Fruit fly (Drosophila melanogaster) whole organism, embryonic: ENCODE measurements around the gene CG14113.

ENCODE experiments used
- BtbVII ChIP-seq: fragments of 200-800 bp; sonication (Bioruptor generic); optimal IDR thresholded peaks from 3 replicates; lab custom pipeline; 2017; ENCODE audit warnings: missing biosample characterization, mild to moderate bottlenecking, missing genetic modification characterization
- CG10565 ChIP-seq: fragments of 200-800 bp; sonication (Bioruptor generic); optimal IDR thresholded peaks from 3 replicates; lab custom pipeline; 2016; ENCODE audit warnings: missing biosample characterization, mild to moderate bottlenecking, missing genetic modification characterization
- CG12155 ChIP-seq: fragments of 200-800 bp; sonication (Bioruptor generic); optimal IDR thresholded peaks from 3 replicates; lab custom pipeline; 2016; ENCODE audit warnings: missing biosample characterization, missing genetic modification characterization
- CG13894 ChIP-seq: fragments of 200-800 bp; sonication (Bioruptor generic); optimal IDR thresholded peaks from 3 replicates; lab custom pipeline; 2018; ENCODE audit warnings: missing biosample characterization, mild to moderate bottlenecking, missing genetic modification characterization, moderate library complexity
- CG15514 ChIP-seq: fragments of 200-800 bp; sonication (Bioruptor generic); optimal IDR thresholded peaks from 3 replicates; lab custom pipeline; 2017; ENCODE audit warnings: missing biosample characterization, missing genetic modification characterization, mild to moderate bottlenecking, moderate library complexity, missing genetic modification reagents
- CG18262 ChIP-seq: fragments of 200-800 bp; optimal IDR thresholded peaks from 3 replicates; lab custom pipeline; 2019; ENCODE audit warnings: missing biosample characterization, mild to moderate bottlenecking, missing genetic modification characterization, moderate library complexity
- CG2889 ChIP-seq: fragments of 200-800 bp; sonication (Bioruptor generic); IDR thresholded peaks from 3 replicates; pipeline ENCODE4 v1.3.6; 2022; ENCODE audit warnings: missing biosample characterization, missing genetic modification characterization
- CG3065 ChIP-seq: fragments of 200-800 bp; sonication (Bioruptor generic); optimal IDR thresholded peaks from 2 replicates; lab custom pipeline; 2016; ENCODE audit warnings: missing biosample characterization, missing genetic modification characterization
- CG32767 ChIP-seq: fragments of 200-800 bp; sonication (Bioruptor generic); IDR thresholded peaks from 2 replicates; pipeline ENCODE4 v1.3.6; 2022; ENCODE audit warnings: missing biosample characterization, missing genetic modification characterization
- CG6654 ChIP-seq: fragments of 200-800 bp; sonication (Bioruptor generic); optimal IDR thresholded peaks from 2 replicates; lab custom pipeline; 2017; ENCODE audit warnings: missing biosample characterization, mild to moderate bottlenecking, missing genetic modification characterization
- CG6765 ChIP-seq: fragments of 200-800 bp; sonication (Bioruptor generic); optimal IDR thresholded peaks from 3 replicates; lab custom pipeline; 2017; ENCODE audit warnings: missing biosample characterization, mild to moderate bottlenecking, missing genetic modification characterization
- CHES-1-like ChIP-seq: fragments of 200-800 bp; sonication (Bioruptor generic); optimal IDR thresholded peaks from 2 replicates; lab custom pipeline; 2016; ENCODE audit warnings: missing biosample characterization, missing genetic modification characterization
- Doc2 ChIP-seq: fragments of 200-800 bp; sonication (Bioruptor generic); IDR thresholded peaks from 2 replicates; pipeline ENCODE4 v1.3.6; 2022; ENCODE audit warnings: missing biosample characterization, missing genetic modification characterization
- Hey ChIP-seq: fragments of 200-800 bp; sonication (Bioruptor generic); optimal IDR thresholded peaks from 3 replicates; lab custom pipeline; 2018; ENCODE audit warnings: missing biosample characterization, mild to moderate bottlenecking, missing genetic modification characterization
- Kr ChIP-seq: fragments of 200-800 bp; sonication (Bioruptor generic); optimal IDR thresholded peaks from 2 replicates; lab custom pipeline; 2017; ENCODE audit warnings: missing biosample characterization, mild to moderate bottlenecking, missing genetic modification characterization
- MTF-1 ChIP-seq: fragments of 200-800 bp; sonication (Bioruptor generic); optimal IDR thresholded peaks from 2 replicates; lab custom pipeline; 2018; ENCODE audit warnings: missing biosample characterization, mild to moderate bottlenecking, missing genetic modification characterization, borderline replicate concordance
- Neu2 ChIP-seq: fragments of 200-800 bp; sonication (Bioruptor generic); optimal IDR thresholded peaks from 3 replicates; lab custom pipeline; 2016; ENCODE audit warnings: missing biosample characterization, missing genetic modification characterization, borderline replicate concordance
- Pdp1 ChIP-seq, 2 experiments: fragments of 200-800 bp; sonication (Bioruptor generic); optimal IDR thresholded peaks; 3 replicates each; lab custom pipeline; 2016; ENCODE audit warnings: missing biosample characterization in 2 of 2, missing genetic modification characterization in 2 of 2, mild to moderate bottlenecking in 1 of 2, moderate library complexity in 1 of 2
- Sox102F ChIP-seq: fragments of 200-800 bp; sonication (Bioruptor generic); optimal IDR thresholded peaks from 2 replicates; lab custom pipeline; 2018; ENCODE audit warnings: missing biosample characterization, mild to moderate bottlenecking, missing genetic modification characterization, moderate library complexity
- Xrp1 ChIP-seq: fragments of 200-800 bp; sonication (Bioruptor generic); IDR thresholded peaks from 2 replicates; pipeline ENCODE4 v1.3.6; 2022; ENCODE audit warnings: missing biosample characterization, missing genetic modification characterization
- YL-1 ChIP-seq: fragments of 200-800 bp; sonication (Bioruptor generic); optimal IDR thresholded peaks from 3 replicates; lab custom pipeline; 2017; ENCODE audit warnings: missing biosample characterization, mild to moderate bottlenecking, missing genetic modification characterization
- amos ChIP-seq: fragments of 200-800 bp; sonication (Bioruptor generic); IDR thresholded peaks from 2 replicates; pipeline ENCODE4 v1.3.6; 2022; ENCODE audit warnings: missing biosample characterization, missing genetic modification characterization; ENCODE audit not compliant: partially characterized antibody
- bowl ChIP-seq: fragments of 200-800 bp; sonication (Bioruptor generic); IDR thresholded peaks from 2 replicates; pipeline ENCODE4 v1.3.6; 2022; ENCODE audit warnings: missing biosample characterization, missing genetic modification characterization
- br ChIP-seq: fragments of >200 bp; optimal IDR thresholded peaks from 2 replicates; lab custom pipeline; 2017
- crol ChIP-seq: fragments of 200-800 bp; sonication (Bioruptor generic); IDR thresholded peaks from 2 replicates; pipeline ENCODE4 v1.3.6; 2022; ENCODE audit warnings: missing biosample characterization, missing genetic modification characterization
- dan ChIP-seq: fragments of 200-800 bp; sonication (Bioruptor generic); IDR thresholded peaks from 2 replicates; pipeline ENCODE4 v1.3.6; 2022; ENCODE audit warnings: missing biosample characterization, missing genetic modification characterization
- gsb-n ChIP-seq: fragments of 200-800 bp; sonication (Bioruptor generic); optimal IDR thresholded peaks from 3 replicates; lab custom pipeline; 2018; ENCODE audit warnings: missing biosample characterization, mild to moderate bottlenecking, missing genetic modification characterization
- her ChIP-seq: fragments of 200-800 bp; sonication (Bioruptor generic); optimal IDR thresholded peaks from 2 replicates; lab custom pipeline; 2016; ENCODE audit warnings: missing biosample characterization, missing genetic modification characterization
- kah ChIP-seq: fragments of 200-800 bp; sonication (Bioruptor generic); optimal IDR thresholded peaks from 2 replicates; lab custom pipeline; 2018; ENCODE audit warnings: missing biosample characterization, mild to moderate bottlenecking, missing genetic modification characterization
- maf-S ChIP-seq: fragments of 200-800 bp; sonication (Bioruptor generic); optimal IDR thresholded peaks from 2 replicates; lab custom pipeline; 2016; ENCODE audit warnings: missing biosample characterization, missing genetic modification characterization
- mld ChIP-seq: fragments of 200-800 bp; sonication (Bioruptor generic); IDR thresholded peaks from 3 replicates; pipeline ENCODE4 v1.3.6; 2022; ENCODE audit warnings: missing biosample characterization, missing genetic modification characterization; ENCODE audit not compliant: partially characterized antibody
- odd ChIP-seq: fragments of 200-800 bp; sonication (Bioruptor generic); optimal IDR thresholded peaks from 2 replicates; lab custom pipeline; 2017; ENCODE audit warnings: missing biosample characterization, mild to moderate bottlenecking, missing genetic modification characterization
- rib ChIP-seq: fragments of 200-800 bp; sonication (Bioruptor generic); IDR thresholded peaks from 2 replicates; pipeline ENCODE4 v1.3.6; 2022; ENCODE audit warnings: missing biosample characterization, missing genetic modification characterization
- sima ChIP-seq: fragments of 200-800 bp; sonication (Bioruptor generic); optimal IDR thresholded peaks from 2 replicates; lab custom pipeline; 2016; ENCODE audit warnings: missing biosample characterization, missing genetic modification characterization
- sqz ChIP-seq: fragments of 200-800 bp; sonication (Bioruptor generic); optimal IDR thresholded peaks from 3 replicates; lab custom pipeline; 2018; ENCODE audit warnings: missing biosample characterization, mild to moderate bottlenecking, missing genetic modification characterization
- yki ChIP-seq: fragments of >200 bp; optimal IDR thresholded peaks from 3 replicates; lab custom pipeline; 2018
- zen2 ChIP-seq: fragments of 200-800 bp; sonication (Bioruptor generic); IDR thresholded peaks from 3 replicates; pipeline ENCODE4 v1.3.6; 2022; ENCODE audit warnings: missing biosample characterization, missing genetic modification characterization; ENCODE audit not compliant: partially characterized antibody

CG14113 gene

dm6 chr3L:13328835-13329234 lies at the start of gene CG14113:
Gene CG14113, plus strand, starts transcription at chr3L:13329135.
- TF ChIP-seq amos (GFP tag; lab: Robert Waterston, UW) (no peak), Sox102F (GFP tag; lab: Kevin White, UChicago) (no peak), sima (GFP tag; lab: Kevin White, UChicago) (no peak), odd (GFP tag; lab: Kevin White, UChicago) (no peak), CG12155 (GFP tag; lab: Kevin White, UChicago) (no peak), rib (GFP tag; lab: Robert Waterston, UW) (no peak), CHES-1-like (GFP tag; lab: Kevin White, UChicago) (no peak), zen2 (GFP tag; lab: Robert Waterston, UW) (no peak), her (GFP tag; lab: Kevin White, UChicago) (no peak)

- TF ChIP-seq CG15514 (GFP tag; lab: Kevin White, UChicago) (no peak), br (no peak), Xrp1 (no peak), bowl (GFP tag; lab: Robert Waterston, UW) (no peak), MTF-1 (GFP tag; lab: Kevin White, UChicago) (no peak), Doc2 (GFP tag; lab: Robert Waterston, UW) (no peak), CG32767 (GFP tag; lab: Robert Waterston, UW) (no peak), CG6765 (no peak), YL-1 (GFP tag; lab: Kevin White, UChicago) (no peak), CG6654 (GFP tag; lab: Kevin White, UChicago) (no peak)
These were observed 46.9 kb upstream of the CG14113 start for dm6 chr3L:13282039-13282438.

- TF ChIP-seq gsb-n (tag; lab: Kevin White, UChicago) (peak; percentile 75), mld (no peak), Pdp1 (GFP tag; optimal IDR thresholded peaks at IDR 0.05; lab: Kevin White, UChicago) (peak in 1 of 2 experiments; percentile 88), Neu2 (GFP tag; lab: Kevin White, UChicago) (no peak), CG3065 (GFP tag; lab: Kevin White, UChicago) (no peak), dan (GFP tag; lab: Robert Waterston, UW) (no peak)
These were observed 44.6 kb upstream of the CG14113 start for dm6 chr3L:13284308-13284707.

DNA sequence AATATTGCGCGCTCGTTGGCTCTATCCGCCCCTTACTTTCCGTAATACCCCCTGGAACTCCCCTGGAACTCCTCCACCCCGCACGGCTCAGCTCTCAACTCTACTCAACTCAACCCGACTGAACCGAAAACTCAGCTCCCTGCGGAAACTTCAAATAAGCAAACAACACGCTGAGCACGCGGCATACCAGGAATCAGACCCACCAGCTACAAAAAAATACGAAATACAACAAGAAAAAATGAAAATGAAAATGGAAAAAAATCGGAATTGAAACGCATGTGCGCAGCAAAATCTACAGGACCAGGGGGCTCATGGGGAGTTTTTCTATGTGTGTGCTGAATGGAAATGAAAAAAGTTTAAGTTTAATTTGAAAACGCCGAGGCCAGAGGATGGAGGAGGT lies 42.3 kb upstream of the CG14113 start:
- TF ChIP-seq CG13894 (tag; lab: Kevin White, UChicago) (peak; percentile 57), CG10565 (GFP tag; lab: Kevin White, UChicago) (no peak), CG18262 (tag; lab: Kevin White, UChicago) (no peak), Kr (no peak), CG2889 (no peak), kah (GFP tag; lab: Kevin White, UChicago) (no peak), yki (lab: Kevin White, UChicago) (no peak), Hey (tag; lab: Kevin White, UChicago) (no peak), maf-S (no peak), BtbVII (GFP tag; lab: Kevin White, UChicago) (no peak), sqz (GFP tag; lab: Kevin White, UChicago) (peak; percentile 51), crol (0 out of 2 replicates have a peak, but pooled peaks have one; percentile 17)
